Worm (Caenorhabditis elegans): ENCODE data around the gene Y27F2A.10.
"Not testable (repeated sequence)": the region's sequence is repeated elsewhere in the genome, so short reads cannot be mapped to it uniquely, and the experiment has no call there.

Gene Y27F2A.10

ce11 chrII:3129007-3129406, 43.1 kb downstream of the Y27F2A.10 start, which contains the start of gene chil-24:
Gene chil-24 (plus strand): TSS chrII:3129162.
- TF ChIP-seq unc-62 (GFP tag; optimal IDR thresholded peaks at IDR 0.05): no peak

- not testable (repeated sequence) for TF ChIP-seq unc-62 (GFP tag; optimal IDR thresholded peaks at IDR 0.05)
Observed at ce11 chrII:3126741-3127140, 45.3 kb downstream of the Y27F2A.10 start, which contains the start of gene ins-31. Gene ins-31 (plus strand): TSS chrII:3127041.

ce11 chrII:3126341-3126740, 45.7 kb downstream of the Y27F2A.10 start, which contains the start of gene ins-19:
Gene ins-19 (minus strand): TSS chrII:3126441.
- no peak for TF ChIP-seq unc-62 (GFP tag; optimal IDR thresholded peaks at IDR 0.05)

DNA sequence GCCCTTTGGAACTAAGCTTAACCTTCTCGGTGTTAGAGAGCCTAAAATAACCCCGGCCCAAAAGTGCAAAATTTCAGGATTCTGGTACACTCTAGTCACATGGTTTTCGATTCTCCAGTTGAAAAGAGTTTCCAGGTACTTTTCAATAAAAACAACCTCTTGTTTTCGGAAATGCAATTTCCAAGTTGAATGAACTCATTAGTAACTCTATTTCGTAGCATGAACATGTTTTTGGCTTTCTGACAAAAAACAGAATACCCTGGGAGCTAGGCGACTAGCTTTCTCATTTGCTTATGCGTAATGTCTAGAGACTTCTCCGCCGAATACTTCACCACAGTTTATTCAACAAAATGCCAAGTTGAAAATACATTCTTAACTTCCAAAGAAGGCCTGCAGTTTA, 48.9 kb downstream of the Y27F2A.10 start, which contains the start of gene srh-71:
srh-71 (plus strand) TSS at position 301 of the 400 bp plus-strand sequence.
- no peak for TF ChIP-seq unc-62 (GFP tag; optimal IDR thresholded peaks at IDR 0.05)

Data from whole organism, dauer.